Worm (Caenorhabditis elegans) whole organism, L1 larva: ENCODE measurements around the gene dmsr-6.

Experiments used
- elt-3 ChIP-seq, 6 experiments: fragments of 150-350 bp in 1 of 6; sonication (generic microtip); optimal IDR thresholded peaks; 2 replicates each; lab custom pipeline; 2017 to 2018; ENCODE audit warnings: missing biosample characterization in 6 of 6, missing genetic modification characterization in 6 of 6, inconsistent platforms in 1 of 6
- lin-13 ChIP-seq: fragments of 150-350 bp; optimal IDR thresholded peaks from 2 replicates; lab custom pipeline; 2014; ENCODE audit warnings: missing biosample characterization, missing genetic modification reagents, missing genetic modification characterization
- skn-1 ChIP-seq: fragments of 150-350 bp; optimal IDR thresholded peaks from 2 replicates; lab custom pipeline; 2014; ENCODE audit warnings: missing biosample characterization, missing genetic modification characterization

DNA sequence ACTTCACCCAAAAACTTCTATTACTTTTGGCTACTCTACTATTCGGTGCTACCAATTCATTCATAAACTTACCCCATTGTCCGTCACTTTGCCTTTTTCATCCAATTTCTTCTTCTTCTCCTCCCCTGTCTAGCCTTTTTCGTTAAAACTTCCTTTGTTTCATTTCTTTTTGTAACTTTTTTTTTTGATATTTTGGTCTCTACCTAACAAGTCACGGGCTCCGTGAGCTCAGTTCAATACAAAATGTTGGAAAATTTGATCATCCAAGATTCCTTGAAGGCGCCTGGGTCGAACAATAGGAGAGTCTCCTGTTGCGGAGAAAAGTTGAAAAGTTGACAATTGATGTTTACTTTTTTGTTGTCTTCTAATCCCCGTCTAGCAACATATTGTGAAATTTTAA, 3.5 kb upstream of the dmsr-6 start:
- TF ChIP-seq elt-3 (tag; optimal IDR thresholded peaks at IDR 0.05; lab: Kevin White, UChicago) = no peak
- TF ChIP-seq skn-1 (tag; lab: Kevin White, UChicago) = no peak
- TF ChIP-seq lin-13 = no peak
